Worm (Caenorhabditis elegans) whole organism, early embryonic: ENCODE data around the gene pink-1.

Source experiments
- B0310.2 ChIP-seq: sonication (generic microtip); optimal IDR thresholded peaks from 2 replicates; lab custom pipeline; 2016; ENCODE audit warnings: mild to moderate bottlenecking, missing genetic modification characterization, missing compliant biosample characterization
- F13C5.2 ChIP-seq: sonication (generic microtip); optimal IDR thresholded peaks from 2 replicates; lab custom pipeline; 2017; ENCODE audit warnings: mild to moderate bottlenecking, missing genetic modification characterization, inconsistent platforms, missing compliant biosample characterization
- aly-1 ChIP-seq: sonication (generic microtip); optimal IDR thresholded peaks from 2 replicates; lab custom pipeline; 2016; ENCODE audit warnings: missing genetic modification characterization, missing compliant biosample characterization
- ama-1 ChIP-seq: fragments of 150-350 bp; optimal IDR thresholded peaks from 2 replicates; lab custom pipeline; 2014
- ceh-13 ChIP-seq: fragments of 200-800 bp; sonication (Bioruptor generic); optimal IDR thresholded peaks from 2 replicates; lab custom pipeline; 2018; ENCODE audit warnings: mild to moderate bottlenecking, missing genetic modification characterization, missing compliant biosample characterization
- ceh-36 ChIP-seq: sonication (generic microtip); optimal IDR thresholded peaks from 2 replicates; lab custom pipeline; 2016; ENCODE audit warnings: missing genetic modification characterization, inconsistent platforms, missing compliant biosample characterization
- ets-7 ChIP-seq: sonication (generic microtip); optimal IDR thresholded peaks from 2 replicates; lab custom pipeline; 2016; ENCODE audit warnings: missing genotype, missing genetic modification characterization, missing compliant biosample characterization
- flt-1 ChIP-seq: fragments of 200-800 bp; sonication (Bioruptor generic); IDR thresholded peaks from 2 replicates; pipeline ENCODE4 v1.3.6; 2022; ENCODE audit warnings: missing genetic modification characterization, missing compliant biosample characterization
- hmbx-1 ChIP-seq: sonication (generic microtip); optimal IDR thresholded peaks from 2 replicates; lab custom pipeline; 2016; ENCODE audit warnings: mild to moderate bottlenecking, missing genetic modification characterization, missing compliant biosample characterization
- hmg-4 ChIP-seq: fragments of 200-800 bp; sonication (Bioruptor generic); optimal IDR thresholded peaks from 2 replicates; lab custom pipeline; 2018; ENCODE audit warnings: mild to moderate bottlenecking, missing genetic modification characterization, missing compliant biosample characterization
- hnd-1 ChIP-seq: sonication (generic microtip); optimal IDR thresholded peaks from 2 replicates; lab custom pipeline; 2016; ENCODE audit warnings: missing genetic modification characterization, missing compliant biosample characterization
- pes-1 ChIP-seq: fragments of 200-800 bp; sonication (Bioruptor generic); IDR thresholded peaks from 2 replicates; pipeline ENCODE4 v1.3.6; 2022; ENCODE audit warnings: missing genetic modification reagents, missing genetic modification characterization, missing compliant biosample characterization
- scrt-1 ChIP-seq: fragments of 200-800 bp; sonication (Bioruptor generic); IDR thresholded peaks from 2 replicates; pipeline ENCODE4 v1.3.6; 2022; ENCODE audit warnings: missing genetic modification characterization, missing compliant biosample characterization
- sea-1 ChIP-seq: fragments of 200-800 bp; sonication (Bioruptor generic); conservative IDR thresholded peaks from 2 replicates; pipeline ENCODE4 v1.3.6; 2022; ENCODE audit warnings: missing genetic modification characterization, missing compliant biosample characterization
- tbx-11 ChIP-seq: fragments of 200-800 bp; sonication (Bioruptor generic); IDR thresholded peaks from 2 replicates; pipeline ENCODE4 v1.3.6; 2022; ENCODE audit warnings: missing genetic modification characterization, missing compliant biosample characterization
- tbx-37 ChIP-seq: fragments of 200-800 bp; sonication (Bioruptor generic); conservative IDR thresholded peaks from 2 replicates; pipeline ENCODE4 v1.3.6; 2022; ENCODE audit warnings: missing genetic modification reagents, missing genetic modification characterization, missing compliant biosample characterization
- tra-4 ChIP-seq: sonication (generic microtip); optimal IDR thresholded peaks from 2 replicates; lab custom pipeline; 2017; ENCODE audit warnings: missing genetic modification characterization, missing compliant biosample characterization

Gene pink-1

DNA sequence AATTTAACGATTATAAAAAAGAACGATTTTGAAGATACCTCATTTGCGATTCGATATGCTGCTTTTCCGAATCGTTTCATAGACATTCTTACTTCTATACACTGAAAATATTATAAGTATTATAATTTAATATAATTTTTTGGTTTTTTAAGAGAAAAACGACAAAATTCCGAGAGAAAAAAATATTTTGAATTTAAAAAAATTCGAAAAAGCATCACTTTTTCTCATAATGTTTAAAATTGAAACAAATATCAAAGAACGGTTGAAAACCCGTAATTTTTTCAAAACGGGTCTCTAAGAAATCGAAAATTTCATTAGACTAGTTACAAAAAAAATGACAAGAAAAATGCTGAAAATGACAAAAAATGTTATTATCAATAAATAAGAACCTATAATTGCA lies at the start of gene pink-1:
Gene pink-1, minus strand, starts transcription at position 101 of the 400 bp plus-strand sequence.
- TF ChIP-seq B0310.2 (tag; lab: Kevin White, UChicago) = no peak
- TF ChIP-seq ama-1 (lab: Kevin White, UChicago) = no peak
- TF ChIP-seq hmbx-1 (tag; lab: Kevin White, UChicago) = no peak
- no peak for TF ChIP-seq tra-4
- TF ChIP-seq F13C5.2 (tag; lab: Kevin White, UChicago) = no peak
- no peak for TF ChIP-seq scrt-1 (GFP tag; lab: Robert Waterston, UW)
- no peak for TF ChIP-seq ceh-13
- no peak for TF ChIP-seq aly-1 (tag; lab: Kevin White, UChicago)
- no peak for TF ChIP-seq hnd-1 (tag; lab: Kevin White, UChicago)
- TF ChIP-seq hmg-4 (GFP tag; lab: Kevin White, UChicago) = no peak
- TF ChIP-seq tbx-11 = no peak
- no peak for TF ChIP-seq flt-1 (GFP tag; lab: Robert Waterston, UW)
- no peak for TF ChIP-seq ets-7 (tag; lab: Kevin White, UChicago)
- no peak for TF ChIP-seq sea-1 (GFP tag; lab: Robert Waterston, UW)
- no peak for TF ChIP-seq ceh-36 (tag; lab: Kevin White, UChicago)

DNA sequence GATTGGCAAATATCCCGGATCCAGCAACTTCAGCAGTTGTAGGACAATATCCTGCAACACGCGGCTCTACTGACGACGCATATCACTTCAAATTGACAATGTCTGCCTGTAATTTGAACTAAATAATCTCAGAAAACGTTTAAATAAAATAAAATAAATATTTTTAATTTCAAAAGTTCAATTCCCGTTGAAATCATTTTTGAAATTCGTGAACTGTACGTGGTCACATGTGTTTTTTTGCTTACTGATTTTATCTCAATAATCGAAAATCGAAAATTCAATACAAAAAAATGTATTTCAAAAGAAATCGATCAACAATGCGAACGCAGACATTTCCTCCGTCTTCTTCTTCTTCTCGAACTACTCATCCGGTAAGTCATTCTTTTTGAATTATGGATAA lies 42.1 kb upstream of the pink-1 start, which contains the start of gene F07F6.1:
Gene F07F6.1, plus strand, starts transcription at position 301 of the 400 bp plus-strand sequence.
- no peak for TF ChIP-seq aly-1 (tag; lab: Kevin White, UChicago)
- no peak for TF ChIP-seq scrt-1 (GFP tag; lab: Robert Waterston, UW)
- TF ChIP-seq ama-1 (lab: Kevin White, UChicago) = no peak
- no peak for TF ChIP-seq F13C5.2 (tag; lab: Kevin White, UChicago)
- no peak for TF ChIP-seq tbx-11
- TF ChIP-seq hmbx-1 (tag; lab: Kevin White, UChicago) = no peak
- no peak for TF ChIP-seq hnd-1 (tag; lab: Kevin White, UChicago)
- no peak for TF ChIP-seq B0310.2 (tag; lab: Kevin White, UChicago)
- no peak for TF ChIP-seq flt-1 (GFP tag; lab: Robert Waterston, UW)
- no peak for TF ChIP-seq ceh-36 (tag; lab: Kevin White, UChicago)
- no peak for TF ChIP-seq tra-4
- no peak for TF ChIP-seq sea-1 (GFP tag; lab: Robert Waterston, UW)
- TF ChIP-seq ets-7 (tag; lab: Kevin White, UChicago) = no peak
- no peak for TF ChIP-seq pes-1
- no peak for TF ChIP-seq tbx-37
- TF ChIP-seq hmg-4 (GFP tag; lab: Kevin White, UChicago) = no peak
- no peak for TF ChIP-seq ceh-13

DNA sequence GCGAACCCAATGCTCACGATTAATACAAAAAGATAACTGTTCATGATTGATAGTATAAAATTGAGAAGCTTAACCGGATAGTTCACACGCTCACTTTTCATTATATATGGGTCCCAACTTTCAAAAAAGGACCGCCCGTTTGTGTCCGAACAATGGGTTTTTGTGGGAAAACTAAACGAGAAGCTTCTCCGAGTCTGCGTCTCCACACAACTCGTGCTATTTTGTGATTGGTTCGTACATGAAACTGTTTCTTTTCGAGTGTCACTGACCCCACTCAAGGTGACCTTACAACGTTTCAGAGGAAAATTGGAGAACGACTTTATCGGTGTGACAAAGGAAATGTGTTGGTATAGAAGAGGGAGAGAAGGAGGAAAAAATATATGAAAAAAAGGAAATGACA lies 41.3 kb upstream of the pink-1 start, which contains the start of gene dct-5:
Gene dct-5, minus strand, starts transcription at position 101 of the 400 bp plus-strand sequence.
- TF ChIP-seq ama-1 (lab: Kevin White, UChicago) = no peak
- TF ChIP-seq tra-4 = no peak
- no peak for TF ChIP-seq ets-7 (tag; lab: Kevin White, UChicago)
- no peak for TF ChIP-seq hmg-4 (GFP tag; lab: Kevin White, UChicago)
- TF ChIP-seq flt-1 (GFP tag; lab: Robert Waterston, UW) = no peak
- no peak for TF ChIP-seq sea-1 (GFP tag; lab: Robert Waterston, UW)
- no peak for TF ChIP-seq ceh-36 (tag; lab: Kevin White, UChicago)
- TF ChIP-seq B0310.2 (tag; lab: Kevin White, UChicago) = no peak
- TF ChIP-seq hmbx-1 (tag; lab: Kevin White, UChicago) = no peak
- no peak for TF ChIP-seq hnd-1 (tag; lab: Kevin White, UChicago)
- TF ChIP-seq tbx-11 = no peak
- TF ChIP-seq tbx-37 = no peak
- no peak for TF ChIP-seq aly-1 (tag; lab: Kevin White, UChicago)
- no peak for TF ChIP-seq F13C5.2 (tag; lab: Kevin White, UChicago)
- no peak for TF ChIP-seq pes-1
- TF ChIP-seq ceh-13 = no peak
- TF ChIP-seq scrt-1 (GFP tag; lab: Robert Waterston, UW) = no peak

DNA sequence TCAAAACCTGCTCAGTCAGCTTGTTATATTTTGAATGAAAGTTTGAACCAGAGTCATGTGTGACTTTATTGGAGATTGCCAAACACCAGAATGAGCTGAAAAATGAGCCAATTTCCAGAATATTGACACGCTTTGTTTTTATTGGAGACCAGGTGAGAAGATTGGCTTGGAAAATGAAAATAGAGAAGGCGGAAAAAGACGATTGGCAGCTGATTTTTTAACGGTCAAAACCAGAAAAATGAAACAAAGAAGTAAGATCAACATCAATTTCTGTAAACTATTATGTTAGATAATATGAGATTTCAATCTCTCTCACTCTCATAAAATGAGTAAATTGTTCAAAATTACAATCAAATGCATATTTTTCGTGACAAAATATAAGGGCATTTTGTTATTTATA lies 37.6 kb upstream of the pink-1 start, which contains the start of gene srx-114:
Gene srx-114, minus strand, starts transcription at position 101 of the 400 bp plus-strand sequence.
- TF ChIP-seq pes-1 = no peak
- no peak for TF ChIP-seq ets-7 (tag; lab: Kevin White, UChicago)
- TF ChIP-seq hnd-1 (tag; lab: Kevin White, UChicago) = no peak
- no peak for TF ChIP-seq tbx-11
- no peak for TF ChIP-seq B0310.2 (tag; lab: Kevin White, UChicago)
- no peak for TF ChIP-seq flt-1 (GFP tag; lab: Robert Waterston, UW)
- no peak for TF ChIP-seq sea-1 (GFP tag; lab: Robert Waterston, UW)
- TF ChIP-seq ceh-36 (tag; lab: Kevin White, UChicago) = no peak
- no peak for TF ChIP-seq hmbx-1 (tag; lab: Kevin White, UChicago)
- TF ChIP-seq tbx-37 = no peak
- no peak for TF ChIP-seq scrt-1 (GFP tag; lab: Robert Waterston, UW)
- TF ChIP-seq hmg-4 (GFP tag; lab: Kevin White, UChicago) = no peak
- TF ChIP-seq aly-1 (tag; lab: Kevin White, UChicago) = no peak
- TF ChIP-seq ceh-13 = no peak
- TF ChIP-seq F13C5.2 (tag; lab: Kevin White, UChicago) = no peak

DNA sequence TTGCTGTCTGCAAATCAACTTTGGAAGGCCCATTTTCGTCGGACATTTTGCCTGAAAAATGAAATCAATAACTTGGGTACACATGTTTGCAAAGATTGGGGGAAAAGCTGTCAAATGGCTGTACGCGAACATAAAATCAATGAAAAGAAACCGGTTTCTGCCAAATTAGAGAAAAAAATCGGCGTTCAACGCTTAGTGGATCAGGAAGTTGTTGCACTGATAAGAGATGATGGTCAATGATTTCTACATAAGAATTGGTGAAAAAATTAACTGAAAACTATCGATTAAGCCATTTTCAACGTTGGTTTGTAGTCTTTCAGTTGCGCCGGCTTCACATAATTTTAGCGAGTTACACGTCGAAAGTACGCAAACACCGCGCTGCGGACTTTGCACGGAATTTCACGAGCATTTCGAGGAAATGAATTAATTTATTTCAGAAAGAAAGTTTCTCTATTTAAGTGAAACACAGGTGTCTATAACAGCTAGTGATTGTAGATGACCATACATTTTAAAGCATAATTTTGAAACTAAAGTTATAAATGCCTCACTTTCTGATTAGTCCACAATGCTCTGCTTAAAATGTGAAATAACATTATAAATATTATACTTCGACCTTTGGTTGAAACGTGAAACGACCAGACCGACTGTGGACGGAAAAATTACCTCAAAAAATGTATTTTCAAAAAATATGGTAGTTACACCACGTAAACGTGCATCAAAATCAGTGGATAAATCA lies 34.2 kb upstream of the pink-1 start, which contains the start of the genes F07F6.4 and F07F6.2:
Gene F07F6.4, minus strand, starts transcription at position 51 of the 736 bp plus-strand sequence.
Gene F07F6.2, plus strand, starts transcription at position 686 of the 736 bp plus-strand sequence.
- TF ChIP-seq F13C5.2 (tag; lab: Kevin White, UChicago) (peak; percentile 9), B0310.2 (tag; lab: Kevin White, UChicago) (no peak)

DNA sequence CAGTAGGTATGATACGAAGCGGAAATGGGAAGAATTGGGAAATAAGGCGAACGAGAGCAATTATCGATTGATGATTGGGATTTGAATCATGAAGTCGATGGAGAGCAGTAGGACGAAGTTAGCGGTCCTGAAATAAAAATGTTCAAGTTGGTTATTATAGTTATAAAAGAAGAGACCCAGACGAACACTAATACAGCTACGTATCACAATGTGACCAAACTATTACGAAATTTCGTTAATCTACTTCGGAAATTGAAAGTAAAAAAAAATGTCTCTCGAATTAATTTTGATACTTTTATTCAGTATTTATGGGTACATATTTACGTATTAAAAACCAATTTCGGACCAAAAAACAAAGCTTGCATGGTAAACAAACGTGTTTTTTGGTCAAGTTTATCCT lies 31.0 kb upstream of the pink-1 start:
- no peak for TF ChIP-seq sea-1 (GFP tag; lab: Robert Waterston, UW)
- no peak for TF ChIP-seq hnd-1 (tag; lab: Kevin White, UChicago)
- no peak for TF ChIP-seq tra-4
- no peak for TF ChIP-seq flt-1 (GFP tag; lab: Robert Waterston, UW)
- TF ChIP-seq hmg-4 (GFP tag; lab: Kevin White, UChicago) = no peak

DNA sequence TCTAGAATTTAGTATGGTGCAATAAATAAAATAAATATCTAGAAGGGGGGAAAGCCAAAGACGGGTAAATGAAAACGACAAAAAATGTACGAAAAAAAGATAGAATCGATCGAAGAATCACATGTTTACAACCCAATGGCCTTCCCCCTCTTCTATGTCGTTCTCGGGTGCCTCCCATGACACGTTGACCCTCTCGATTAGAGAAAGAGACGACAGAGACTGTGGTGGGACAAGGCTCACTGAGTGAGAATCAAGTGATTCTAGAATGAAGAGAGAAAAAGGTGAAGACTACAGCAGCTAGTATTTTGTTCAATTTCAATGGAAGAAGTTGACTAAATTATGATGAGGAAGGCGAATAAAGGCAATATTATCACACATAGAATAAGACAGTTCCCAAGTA lies 30.6 kb upstream of the pink-1 start:
- TF ChIP-seq hmg-4 (GFP tag; lab: Kevin White, UChicago) = peak; percentile 36
- TF ChIP-seq ama-1 (lab: Kevin White, UChicago) = no peak
